Fruit fly (Drosophila melanogaster) whole organism, embryonic: Measurements from ENCODE around the gene EndoGI.

Source experiments
- CG1603 ChIP-seq: fragments of 200-800 bp; sonication (Bioruptor generic); optimal IDR thresholded peaks from 2 replicates; lab custom pipeline; 2019; ENCODE audit warnings: missing biosample characterization, mild to moderate bottlenecking, missing genetic modification characterization, moderate library complexity
- Poxn ChIP-seq: fragments of 200-800 bp; sonication (Bioruptor generic); IDR thresholded peaks from 2 replicates; pipeline ENCODE4 v1.3.6; 2022; ENCODE audit warnings: missing biosample characterization, missing genetic modification characterization
- psq ChIP-seq: fragments of 200-800 bp; sonication (Bioruptor generic); optimal IDR thresholded peaks from 2 replicates; lab custom pipeline; 2017; ENCODE audit warnings: missing biosample characterization, missing genetic modification characterization
- tin ChIP-seq: fragments of 200-800 bp; sonication (Bioruptor generic); optimal IDR thresholded peaks from 3 replicates; lab custom pipeline; 2016; ENCODE audit warnings: missing biosample characterization, missing genetic modification characterization

DNA sequence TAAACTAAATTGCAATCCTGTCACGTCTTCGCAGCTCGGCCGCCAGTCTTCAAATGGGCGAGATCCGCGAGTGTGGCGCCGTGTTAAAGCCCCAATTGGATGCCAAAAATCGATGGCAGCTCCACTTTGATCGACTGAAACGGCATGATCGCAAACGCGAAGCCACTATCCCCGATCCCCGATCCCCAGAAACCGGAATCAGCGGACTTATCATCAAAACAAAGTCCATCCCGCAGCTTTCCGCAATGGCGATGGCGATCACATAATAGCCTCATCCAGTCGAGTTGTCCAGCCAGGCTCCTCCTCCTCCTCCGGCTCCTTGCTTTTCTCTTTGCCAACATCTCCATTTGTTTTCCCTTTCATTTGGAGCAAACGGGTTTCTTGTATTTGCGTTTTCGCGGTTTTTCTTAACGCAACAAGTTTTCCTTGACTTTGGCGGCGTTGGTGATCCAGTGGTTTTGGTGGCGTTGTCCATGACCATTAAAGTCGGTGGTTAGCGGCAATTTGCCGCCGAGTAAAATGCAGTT lies 35.5 kb downstream of the EndoGI start, which contains the start of gene CG13258:
- TF ChIP-seq tin (no peak), Poxn (no peak), CG1603 (no peak), psq (GFP tag; lab: Kevin White, UChicago) (no peak)
